Worm (Caenorhabditis elegans): ENCODE data around the gene Y17G7B.17.

Y17G7B.17 gene

ce11 chrII:12099889-12100288, at the start of gene Y17G7B.17:
Gene Y17G7B.17 (minus strand): TSS chrII:12099989.
- TF ChIP-seq ceh-14 (tag; optimal IDR thresholded peaks at IDR 0.05), result no peak

- TF ChIP-seq pha-2 (tag; optimal IDR thresholded peaks at IDR 0.05) (no peak), nfya-1 (tag; optimal IDR thresholded peaks at IDR 0.05) (no peak), C08G9.2 (tag; optimal IDR thresholded peaks at IDR 0.05) (no peak), pqm-1 (tag; optimal IDR thresholded peaks at IDR 0.05) (no peak), mec-3 (tag; optimal IDR thresholded peaks at IDR 0.05; ENCODE audit: borderline replicate concordance) (no peak), elt-2 (tag; optimal IDR thresholded peaks at IDR 0.05) (no peak), eyg-1 (tag; optimal IDR thresholded peaks at IDR 0.05) (no peak), ceh-31 (tag; optimal IDR thresholded peaks at IDR 0.05) (no peak), fax-1 (tag; optimal IDR thresholded peaks at IDR 0.05) (no peak), ceh-6 (GFP tag; optimal IDR thresholded peaks at IDR 0.05) (no peak), fkh-6 (tag; optimal IDR thresholded peaks at IDR 0.05) (no peak), hlh-30 (tag; optimal IDR thresholded peaks at IDR 0.05; ENCODE audit: insufficient read depth) (no peak), ceh-18 (tag; optimal IDR thresholded peaks at IDR 0.05) (no peak), pat-9 (tag; optimal IDR thresholded peaks at IDR 0.05) (no peak), pha-4 (tag; optimal IDR thresholded peaks at IDR 0.05) (no peak), dve-1 (tag; optimal IDR thresholded peaks at IDR 0.05) (no peak), T23F11.4 (GFP tag; optimal IDR thresholded peaks at IDR 0.05) (no peak)
Measured at ce11 chrII:12147331-12147730, 47.5 kb upstream of the Y17G7B.17 start, which contains the start of gene Y57A10A.2. Gene Y57A10A.2 (plus strand): TSS chrII:12147631.

- TF ChIP-seq Y22D7AL.16 (tag; optimal IDR thresholded peaks at IDR 0.05) (no peak), F13H6.1 (tag; optimal IDR thresholded peaks at IDR 0.05) (no peak), lim-6 (tag; optimal IDR thresholded peaks at IDR 0.05) (no peak), ceh-45 (GFP tag; IDR thresholded peaks at IDR 0.05) (no peak), unc-3 (GFP tag; conservative IDR thresholded peaks at IDR 0.05) (no peak), unc-3 (tag; optimal IDR thresholded peaks at IDR 0.05) (no peak), nhr-11 (tag; optimal IDR thresholded peaks at IDR 0.05) (no peak), ceh-24 (tag; optimal IDR thresholded peaks at IDR 0.05) (no peak), C38D4.7 (GFP tag; optimal IDR thresholded peaks at IDR 0.05) (no peak), ama-1 (optimal IDR thresholded peaks at IDR 0.05) (no peak), ceh-14 (tag; optimal IDR thresholded peaks at IDR 0.05) (no peak), tbx-7 (tag; optimal IDR thresholded peaks at IDR 0.05) (no peak), gmeb-2 (tag; optimal IDR thresholded peaks at IDR 0.05) (no peak), T23F11.4 (GFP tag; optimal IDR thresholded peaks at IDR 0.05) (no peak), madf-2 (tag; optimal IDR thresholded peaks at IDR 0.05) (no peak), sox-2 (GFP tag; IDR thresholded peaks at IDR 0.05) (no peak), ref-2 (tag; optimal IDR thresholded peaks at IDR 0.05) (no peak), dmd-4 (tag; optimal IDR thresholded peaks at IDR 0.05; ENCODE audit: borderline replicate concordance) (no peak)
Measured at ce11 chrII:12143558-12143957, 43.8 kb upstream of the Y17G7B.17 start.

ce11 chrII:12137983-12138382, 38.2 kb upstream of the Y17G7B.17 start:
- TF ChIP-seq elt-2 (tag; optimal IDR thresholded peaks at IDR 0.05), result no peak
- no peak for TF ChIP-seq sox-4 (tag; optimal IDR thresholded peaks at IDR 0.05)
- TF ChIP-seq nfya-1 (tag; optimal IDR thresholded peaks at IDR 0.05), result no peak
- no peak for TF ChIP-seq unc-86 (tag; optimal IDR thresholded peaks at IDR 0.05)
- TF ChIP-seq ref-2 (tag; optimal IDR thresholded peaks at IDR 0.05), result no peak

- no peak for TF ChIP-seq unc-3 (GFP tag; conservative IDR thresholded peaks at IDR 0.05)
- no peak for TF ChIP-seq unc-3 (tag; optimal IDR thresholded peaks at IDR 0.05)
- TF ChIP-seq sox-4 (tag; optimal IDR thresholded peaks at IDR 0.05), result no peak
Measured at ce11 chrII:12130868-12131267, 31.1 kb upstream of the Y17G7B.17 start, which contains the start of gene set-24. Gene set-24 (minus strand): TSS chrII:12130968.
